Worm (Caenorhabditis elegans) whole organism, mixed stage, embryonic: ENCODE results near the gene F41H10.3.

Experiments used
- ces-1 ChIP-seq: fragments of 150-350 bp; optimal IDR thresholded peaks from 2 replicates; lab custom pipeline; 2014; ENCODE audit warnings: missing biosample characterization, missing genetic modification reagents, missing genetic modification characterization
- elt-1 ChIP-seq: sonication (generic microtip); optimal IDR thresholded peaks from 2 replicates; lab custom pipeline; 2017; ENCODE audit warnings: missing genetic modification characterization, mild to moderate bottlenecking, missing compliant biosample characterization, antibody characterized with exemption, moderate library complexity, borderline replicate concordance; ENCODE audit not compliant: insufficient read depth
- nhr-12 ChIP-seq: fragments of 150-350 bp; optimal IDR thresholded peaks from 2 replicates; lab custom pipeline; 2014; ENCODE audit warnings: missing biosample characterization, missing genetic modification characterization
- nhr-2 ChIP-seq: fragments of 150-350 bp; optimal IDR thresholded peaks from 2 replicates; lab custom pipeline; 2014; ENCODE audit warnings: missing biosample characterization, missing genetic modification characterization
- snpc-4 ChIP-seq: fragments of 150-350 bp; optimal IDR thresholded peaks from 2 replicates; lab custom pipeline; 2014; ENCODE audit warnings: missing biosample characterization, missing genetic modification characterization
- zip-8 ChIP-seq: fragments of 150-350 bp; optimal IDR thresholded peaks from 2 replicates; lab custom pipeline; 2014; ENCODE audit warnings: missing biosample characterization, missing genetic modification characterization

DNA sequence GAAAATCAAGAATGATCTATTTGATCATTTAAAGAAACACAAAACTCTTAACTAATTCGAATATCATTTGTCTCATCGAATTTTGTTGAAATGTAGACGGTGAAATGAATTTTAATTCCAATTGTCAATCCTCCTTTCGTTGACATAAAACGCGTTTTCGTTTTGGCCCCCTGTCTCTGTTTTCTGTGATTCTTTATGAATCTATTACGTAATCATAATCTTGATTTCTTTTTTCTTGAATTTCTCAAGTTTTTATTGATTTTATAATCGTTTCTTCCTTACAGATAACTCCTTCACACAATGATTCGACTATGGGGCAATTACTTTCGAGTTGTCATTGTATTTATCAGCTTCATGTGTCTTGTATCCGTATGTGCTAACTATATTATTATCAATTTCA, 37.4 kb upstream of the F41H10.3 start, which contains the start of gene Y4C6B.3:
- TF ChIP-seq nhr-12 (tag; lab: Kevin White, UChicago) (no peak), snpc-4 (tag; lab: Kevin White, UChicago) (no peak), ces-1 (GFP tag; lab: Kevin White, UChicago) (no peak), nhr-2 (tag; lab: Kevin White, UChicago) (no peak), elt-1 (tag; lab: Kevin White, UChicago) (no peak), zip-8 (tag; lab: Kevin White, UChicago) (peak; percentile 65)
